Fruit fly (Drosophila melanogaster) whole organism, embryonic: ENCODE results near the gene Polr3F.

Experiments used
- ATbp ChIP-seq: fragments of 200-800 bp; sonication (Bioruptor generic); optimal IDR thresholded peaks from 2 replicates; lab custom pipeline; 2017; ENCODE audit warnings: missing biosample characterization, mild to moderate bottlenecking, missing genetic modification characterization, missing genetic modification reagents
- Asciz ChIP-seq: fragments of 200-800 bp; sonication (Bioruptor generic); optimal IDR thresholded peaks from 2 replicates; lab custom pipeline; 2017; ENCODE audit warnings: missing biosample characterization, mild to moderate bottlenecking, missing genetic modification characterization, missing genetic modification reagents
- CG10543 ChIP-seq: fragments of 200-800 bp; sonication (Bioruptor generic); optimal IDR thresholded peaks from 3 replicates; lab custom pipeline; 2017; ENCODE audit warnings: missing biosample characterization, mild to moderate bottlenecking, missing genetic modification characterization, moderate library complexity
- CG11085 ChIP-seq: fragments of 200-800 bp; sonication (Bioruptor generic); IDR thresholded peaks from 2 replicates; pipeline ENCODE4 v1.3.6; 2022; ENCODE audit warnings: missing biosample characterization, missing genetic modification characterization
- CG11398 ChIP-seq: fragments of 200-800 bp; sonication (Bioruptor generic); optimal IDR thresholded peaks from 2 replicates; lab custom pipeline; 2016; ENCODE audit warnings: missing biosample characterization, missing genetic modification characterization
- CG13296 ChIP-seq: fragments of 200-800 bp; sonication (Bioruptor generic); optimal IDR thresholded peaks from 3 replicates; lab custom pipeline; 2018; ENCODE audit warnings: missing biosample characterization, mild to moderate bottlenecking, missing genetic modification characterization
- CG17802 ChIP-seq: fragments of 200-800 bp; sonication (Bioruptor generic); optimal IDR thresholded peaks from 2 replicates; lab custom pipeline; 2018; ENCODE audit warnings: missing biosample characterization, mild to moderate bottlenecking, missing genetic modification characterization, moderate library complexity
- CG2116 ChIP-seq: fragments of 200-800 bp; sonication (Bioruptor generic); optimal IDR thresholded peaks from 3 replicates; lab custom pipeline; 2018; ENCODE audit warnings: missing biosample characterization, mild to moderate bottlenecking, missing genetic modification characterization
- CG34376 ChIP-seq: fragments of 200-800 bp; sonication (Bioruptor generic); optimal IDR thresholded peaks from 2 replicates; lab custom pipeline; 2018; ENCODE audit warnings: missing biosample characterization, mild to moderate bottlenecking, missing genetic modification characterization
- CG4617 ChIP-seq: fragments of 200-800 bp; sonication (Bioruptor generic); optimal IDR thresholded peaks from 3 replicates; lab custom pipeline; 2016; ENCODE audit warnings: missing biosample characterization, missing genetic modification characterization, borderline replicate concordance
- CG7786 ChIP-seq: fragments of 200-800 bp; sonication (Bioruptor generic); optimal IDR thresholded peaks from 2 replicates; lab custom pipeline; 2016; ENCODE audit warnings: missing biosample characterization, missing genetic modification characterization
- CG9727 ChIP-seq: fragments of 200-800 bp; sonication (Bioruptor generic); optimal IDR thresholded peaks from 3 replicates; lab custom pipeline; 2017; ENCODE audit warnings: missing biosample characterization, mild to moderate bottlenecking, missing genetic modification characterization
- CG9817 ChIP-seq: fragments of 200-800 bp; sonication (Bioruptor generic); optimal IDR thresholded peaks from 2 replicates; lab custom pipeline; 2018; ENCODE audit warnings: missing biosample characterization, mild to moderate bottlenecking, missing genetic modification characterization, moderate library complexity
- CHES-1-like ChIP-seq: fragments of 200-800 bp; sonication (Bioruptor generic); optimal IDR thresholded peaks from 2 replicates; lab custom pipeline; 2016; ENCODE audit warnings: missing biosample characterization, missing genetic modification characterization
- Camta ChIP-seq: fragments of 200-800 bp; sonication (Bioruptor generic); optimal IDR thresholded peaks from 2 replicates; lab custom pipeline; 2016; ENCODE audit warnings: missing biosample characterization, missing genetic modification characterization
- Dip2 ChIP-seq: fragments of 200-800 bp; sonication (Bioruptor generic); IDR thresholded peaks from 2 replicates; pipeline ENCODE4 v1.3.6; 2022; ENCODE audit warnings: missing biosample characterization, missing genetic modification characterization
- Doc2 ChIP-seq: fragments of 200-800 bp; sonication (Bioruptor generic); IDR thresholded peaks from 2 replicates; pipeline ENCODE4 v1.3.6; 2022; ENCODE audit warnings: missing biosample characterization, missing genetic modification characterization
- HHEX ChIP-seq: fragments of 200-800 bp; sonication (Bioruptor generic); optimal IDR thresholded peaks from 3 replicates; lab custom pipeline; 2017; ENCODE audit warnings: missing biosample characterization, mild to moderate bottlenecking, missing genetic modification characterization, missing genetic modification reagents
- Hey ChIP-seq: fragments of 200-800 bp; sonication (Bioruptor generic); optimal IDR thresholded peaks from 3 replicates; lab custom pipeline; 2018; ENCODE audit warnings: missing biosample characterization, mild to moderate bottlenecking, missing genetic modification characterization
- Lhr ChIP-seq: fragments of 200-800 bp; sonication (Bioruptor generic); optimal IDR thresholded peaks from 3 replicates; lab custom pipeline; 2017; ENCODE audit warnings: mild to moderate bottlenecking, missing biosample characterization, missing genetic modification reagents, missing genetic modification characterization
- Lim3 ChIP-seq: fragments of 200-800 bp; sonication (Bioruptor generic); IDR thresholded peaks from 2 replicates; pipeline ENCODE4 v1.3.6; 2022; ENCODE audit warnings: missing biosample characterization, missing genetic modification characterization
- Max ChIP-seq: fragments of 200-800 bp; sonication (Bioruptor generic); optimal IDR thresholded peaks from 2 replicates; lab custom pipeline; 2016; ENCODE audit warnings: missing biosample characterization, mild to moderate bottlenecking, missing genetic modification characterization
- NC2α ChIP-seq: fragments of 200-800 bp; sonication (Bioruptor generic); optimal IDR thresholded peaks from 2 replicates; lab custom pipeline; 2016; ENCODE audit warnings: missing biosample characterization, missing genetic modification characterization
- Sox102F ChIP-seq: fragments of 200-800 bp; sonication (Bioruptor generic); optimal IDR thresholded peaks from 2 replicates; lab custom pipeline; 2018; ENCODE audit warnings: missing biosample characterization, mild to moderate bottlenecking, missing genetic modification characterization, moderate library complexity
- Trl ChIP-seq, 3 experiments: fragments of >200 bp in 2 of 3; fragments of 200-800 bp in 1 of 3; sonication (Bioruptor generic) in 1 of 3; optimal IDR thresholded peaks; 2 replicates in 1 of 3; 3 replicates in 2 of 3; lab custom pipeline; 2016 to 2017; ENCODE audit warnings: missing biosample characterization in 1 of 3, missing genetic modification characterization in 1 of 3
- Xrp1 ChIP-seq: fragments of 200-800 bp; sonication (Bioruptor generic); IDR thresholded peaks from 2 replicates; pipeline ENCODE4 v1.3.6; 2022; ENCODE audit warnings: missing biosample characterization, missing genetic modification characterization
- YL-1 ChIP-seq: fragments of 200-800 bp; sonication (Bioruptor generic); optimal IDR thresholded peaks from 3 replicates; lab custom pipeline; 2017; ENCODE audit warnings: missing biosample characterization, mild to moderate bottlenecking, missing genetic modification characterization
- chinmo ChIP-seq: fragments of 200-800 bp; sonication (Bioruptor generic); IDR thresholded peaks from 4 replicates; pipeline ENCODE4 v1.3.6; 2022; ENCODE audit warnings: missing biosample characterization, missing genetic modification characterization; ENCODE audit not compliant: partially characterized antibody
- ci ChIP-seq: fragments of 200-800 bp; sonication (Bioruptor generic); IDR thresholded peaks from 3 replicates; pipeline ENCODE4 v1.3.6; 2022; ENCODE audit warnings: missing biosample characterization, missing genetic modification characterization
- fd102C ChIP-seq: fragments of 200-800 bp; sonication (Bioruptor generic); optimal IDR thresholded peaks from 2 replicates; lab custom pipeline; 2018; ENCODE audit warnings: missing biosample characterization, mild to moderate bottlenecking, missing genetic modification characterization, moderate library complexity
- hkb ChIP-seq, 2 experiments: fragments of 200-800 bp in 1 of 2; fragments of >200 bp in 1 of 2; sonication (Bioruptor generic) in 1 of 2; IDR thresholded peaks in 1 of 2; optimal IDR thresholded peaks in 1 of 2; 2 replicates each; pipeline versions ENCODE4 v1.3.6 to Lab custom; 2017 to 2022; ENCODE audit warnings: missing biosample characterization in 1 of 2, missing genetic modification characterization in 1 of 2
- kay ChIP-seq: fragments of 200-800 bp; sonication (Bioruptor generic); optimal IDR thresholded peaks from 2 replicates; lab custom pipeline; 2016; ENCODE audit warnings: missing biosample characterization, missing genetic modification characterization
- mirr ChIP-seq: fragments of 200-800 bp; sonication (Bioruptor generic); optimal IDR thresholded peaks from 3 replicates; lab custom pipeline; 2018; ENCODE audit warnings: missing biosample characterization, mild to moderate bottlenecking, missing genetic modification characterization
- peb ChIP-seq: fragments of 200-800 bp; sonication (Bioruptor generic); IDR thresholded peaks from 2 replicates; pipeline ENCODE4 v1.3.6; 2022; ENCODE audit warnings: missing biosample characterization, missing genetic modification characterization
- pho ChIP-seq: fragments of 200-800 bp; sonication (Bioruptor generic); optimal IDR thresholded peaks from 2 replicates; lab custom pipeline; 2016; ENCODE audit warnings: missing biosample characterization, missing genetic modification characterization
- ro ChIP-seq: fragments of 200-800 bp; sonication (Bioruptor generic); IDR thresholded peaks from 2 replicates; pipeline ENCODE4 v1.3.6; 2022; ENCODE audit warnings: missing biosample characterization, missing genetic modification characterization
- run ChIP-seq: fragments of 200-800 bp; sonication (Bioruptor generic); optimal IDR thresholded peaks from 3 replicates; lab custom pipeline; 2018; ENCODE audit warnings: missing biosample characterization, mild to moderate bottlenecking, missing genetic modification characterization
- sc ChIP-seq, 3 experiments: fragments of >200 bp in 2 of 3; fragments of 200-800 bp in 1 of 3; sonication (Bioruptor generic) in 1 of 3; optimal IDR thresholded peaks; 2 replicates in 2 of 3; 3 replicates in 1 of 3; lab custom pipeline; 2017; ENCODE audit warnings: mild to moderate bottlenecking in 1 of 3, missing biosample characterization in 1 of 3, missing genetic modification characterization in 1 of 3, missing genetic modification reagents in 1 of 3
- sens ChIP-seq: fragments of 200-800 bp; sonication (Bioruptor generic); peaks from one replicate; lab custom pipeline; 2016; ENCODE audit warnings: missing biosample characterization, missing genetic modification characterization
- sna ChIP-seq: fragments of 200-800 bp; sonication (Bioruptor generic); IDR thresholded peaks from 2 replicates; pipeline ENCODE4 v1.3.6; 2022; ENCODE audit warnings: missing biosample characterization, missing genetic modification characterization; ENCODE audit not compliant: partially characterized antibody
- stc ChIP-seq: fragments of 200-800 bp; sonication (Bioruptor generic); IDR thresholded peaks from 2 replicates; pipeline ENCODE4 v1.3.6; 2022; ENCODE audit warnings: missing biosample characterization, missing genetic modification characterization
- stwl ChIP-seq: fragments of 200-800 bp; sonication (Bioruptor generic); optimal IDR thresholded peaks from 3 replicates; lab custom pipeline; 2018; ENCODE audit warnings: missing biosample characterization, mild to moderate bottlenecking, missing genetic modification characterization, moderate library complexity
- tgo ChIP-seq: fragments of 200-800 bp; sonication (Bioruptor generic); IDR thresholded peaks from 3 replicates; pipeline ENCODE4 v1.3.6; 2022; ENCODE audit warnings: missing biosample characterization, missing genetic modification characterization
- tll ChIP-seq, 2 experiments: fragments of 200-800 bp in 1 of 2; fragments of >200 bp in 1 of 2; sonication (Bioruptor generic) in 1 of 2; optimal IDR thresholded peaks; 2 replicates each; lab custom pipeline; 2017 to 2019; ENCODE audit warnings: missing biosample characterization in 2 of 2, missing genetic modification characterization in 2 of 2, mild to moderate bottlenecking in 1 of 2, moderate library complexity in 1 of 2
- trh ChIP-seq: fragments of 200-800 bp; sonication (Bioruptor generic); optimal IDR thresholded peaks from 2 replicates; lab custom pipeline; 2016; ENCODE audit warnings: missing biosample characterization, missing genetic modification characterization
- wdn ChIP-seq: fragments of 200-800 bp; sonication (Bioruptor generic); IDR thresholded peaks from 2 replicates; pipeline ENCODE4 v1.3.6; 2022; ENCODE audit warnings: missing biosample characterization, missing genetic modification characterization
- zfh2 ChIP-seq: fragments of 200-800 bp; sonication (Bioruptor generic); optimal IDR thresholded peaks from 2 replicates; lab custom pipeline; 2016; ENCODE audit warnings: missing biosample characterization, missing genetic modification characterization

Gene Polr3F

dm6 chr3R:22410537-22411360 lies 43.6 kb upstream of the Polr3F start, which contains the start of the genes CG13850 and lqfR (continued):
- TF ChIP-seq mirr: no peak
- TF ChIP-seq CHES-1-like: peak; percentile 64
- peak; percentile 45; the same call in 1 of the 2 replicates for TF ChIP-seq Xrp1 (GFP tag; lab: Robert Waterston, UW)
- TF ChIP-seq stc (GFP tag; lab: Robert Waterston, UW): no peak; the same call in 1 of the 2 replicates
- TF ChIP-seq stwl (tag; lab: Kevin White, UChicago): peak; percentile 66
- TF ChIP-seq sens (GFP tag; lab: Kevin White, UChicago): peak; percentile 94
- no peak for TF ChIP-seq Trl (optimal IDR thresholded peaks at IDR 0.05; lab: Kevin White, UChicago)
- peak; percentile 83 for TF ChIP-seq Trl (GFP tag; optimal IDR thresholded peaks at IDR 0.05; lab: Kevin White, UChicago)
- TF ChIP-seq pho (GFP tag; lab: Kevin White, UChicago): peak; percentile 86
- peak; percentile 52 for TF ChIP-seq hkb (optimal IDR thresholded peaks at IDR 0.05; lab: Kevin White, UChicago)
- TF ChIP-seq hkb (GFP tag; IDR thresholded peaks at IDR 0.05; lab: Robert Waterston, UW): no peak
- no peak for TF ChIP-seq sna
- peak in 1 of 2 experiments; percentile 30 for TF ChIP-seq tll (GFP tag; optimal IDR thresholded peaks at IDR 0.05; lab: Kevin White, UChicago)
- peak; percentile 48 for TF ChIP-seq CG11398 (GFP tag; lab: Kevin White, UChicago)
- peak; percentile 92 for TF ChIP-seq zfh2 (GFP tag; lab: Kevin White, UChicago)
- peak; percentile 57; the same call in 2 of the 3 replicates for TF ChIP-seq tgo (GFP tag; lab: Robert Waterston, UW)
- TF ChIP-seq Sox102F (GFP tag; lab: Kevin White, UChicago): no peak
- no peak for TF ChIP-seq Hey (tag; lab: Kevin White, UChicago)
- peak; percentile 56 for TF ChIP-seq HHEX (GFP tag; lab: Kevin White, UChicago)
- no peak for TF ChIP-seq sc (optimal IDR thresholded peaks at IDR 0.05; lab: Kevin White, UChicago)
- TF ChIP-seq sc (GFP tag; optimal IDR thresholded peaks at IDR 0.05; lab: Kevin White, UChicago): peak; percentile 52
- TF ChIP-seq kay (GFP tag; lab: Kevin White, UChicago): peak; percentile 59
- TF ChIP-seq wdn (GFP tag; lab: Robert Waterston, UW): no peak; the same call in 1 of the 2 replicates
- peak; percentile 53 for TF ChIP-seq Lhr (GFP tag; lab: Kevin White, UChicago)
- peak; percentile 40 for TF ChIP-seq CG4617 (GFP tag; lab: Kevin White, UChicago)
- TF ChIP-seq NC2α: peak; percentile 36
- no peak for TF ChIP-seq Dip2 (GFP tag; lab: Robert Waterston, UW)
- TF ChIP-seq CG9727 (GFP tag; lab: Kevin White, UChicago): peak; percentile 77
- no peak for TF ChIP-seq fd102C (GFP tag; lab: Kevin White, UChicago)
- TF ChIP-seq ATbp (GFP tag; lab: Kevin White, UChicago): peak; percentile 38
- peak; percentile 71 for TF ChIP-seq Camta (GFP tag; lab: Kevin White, UChicago)
- no peak for TF ChIP-seq Doc2 (GFP tag; lab: Robert Waterston, UW)
- TF ChIP-seq peb: no peak
- TF ChIP-seq CG10543: peak; percentile 82
- TF ChIP-seq Asciz (GFP tag; lab: Kevin White, UChicago): peak; percentile 35
- peak; percentile 86 for TF ChIP-seq Max
- peak; percentile 68 for TF ChIP-seq trh
- peak; percentile 46 for TF ChIP-seq CG13296 (GFP tag; lab: Kevin White, UChicago)
- peak; percentile 40; the same call in 1 of the 2 replicates for TF ChIP-seq CG11085 (GFP tag; lab: Robert Waterston, UW)
- TF ChIP-seq CG9817 (tag; lab: Kevin White, UChicago): peak; percentile 79
- no peak for TF ChIP-seq chinmo
- TF ChIP-seq CG17802 (tag; lab: Kevin White, UChicago): peak; percentile 9
- peak; percentile 71 for TF ChIP-seq YL-1 (GFP tag; lab: Kevin White, UChicago)
- TF ChIP-seq CG2116: peak; percentile 61
- TF ChIP-seq CG7786 (GFP tag; lab: Kevin White, UChicago): peak; percentile 84
- TF ChIP-seq run (tag; lab: Kevin White, UChicago): no peak
- TF ChIP-seq ci: peak; percentile 37; the same call in 1 of the 3 replicates
- peak; percentile 66 for TF ChIP-seq CG34376
- no peak for TF ChIP-seq ro (GFP tag; lab: Robert Waterston, UW)
- TF ChIP-seq Lim3: no peak
